Worm (Caenorhabditis elegans): ENCODE measurements around the gene D1054.8.
A peak's percentile ranks its signal among the peaks of the same experiment; 100 is the strongest.

D1054.8 gene

ce11 chrV:10784011-10784410 lies at the start of gene D1054.8:
Gene D1054.8 (plus strand): TSS chrV:10784311.
- TF ChIP-seq ceh-16 (tag; optimal IDR thresholded peaks at IDR 0.05): no peak
- peak; percentile 56 for TF ChIP-seq pha-4 (tag; optimal IDR thresholded peaks at IDR 0.05)

- TF ChIP-seq ztf-11 (tag; optimal IDR thresholded peaks at IDR 0.05): no peak
- TF ChIP-seq lin-15B (tag; optimal IDR thresholded peaks at IDR 0.05): peak; percentile 76
- peak; percentile 85 for TF ChIP-seq snpc-4 (tag; optimal IDR thresholded peaks at IDR 0.05)
- no peak for TF ChIP-seq jun-1 (tag; optimal IDR thresholded peaks at IDR 0.05)
- TF ChIP-seq pha-4 (tag; optimal IDR thresholded peaks at IDR 0.05): no peak
- no peak for TF ChIP-seq hmg-11 (tag; optimal IDR thresholded peaks at IDR 0.05)
- TF ChIP-seq ceh-9 (tag; optimal IDR thresholded peaks at IDR 0.05): no peak
- peak; percentile 58 for TF ChIP-seq nhr-43 (tag; optimal IDR thresholded peaks at IDR 0.05; ENCODE audit: poor library complexity, severe bottlenecking)
- no peak for TF ChIP-seq daf-12 (tag; optimal IDR thresholded peaks at IDR 0.05)
- no peak for TF ChIP-seq nhr-237 (tag; optimal IDR thresholded peaks at IDR 0.05)
- no peak for TF ChIP-seq ztf-4 (tag; optimal IDR thresholded peaks at IDR 0.05)
- peak; percentile 66 for TF ChIP-seq nfya-1 (tag; optimal IDR thresholded peaks at IDR 0.05; ENCODE audit: insufficient read depth)
- no peak for TF ChIP-seq aly-2 (tag; optimal IDR thresholded peaks at IDR 0.05)
- TF ChIP-seq nhr-28 (tag; optimal IDR thresholded peaks at IDR 0.05): no peak
- no peak for TF ChIP-seq elt-1 (tag; optimal IDR thresholded peaks at IDR 0.05)
- no peak for TF ChIP-seq elt-3 (tag; optimal IDR thresholded peaks at IDR 0.05)
- no peak for TF ChIP-seq mdl-1 (tag; optimal IDR thresholded peaks at IDR 0.05)
- TF ChIP-seq sea-2 (GFP tag; optimal IDR thresholded peaks at IDR 0.05): no peak
- no peak for TF ChIP-seq ceh-82 (tag; optimal IDR thresholded peaks at IDR 0.05)
- TF ChIP-seq nhr-76 (tag; optimal IDR thresholded peaks at IDR 0.05): no peak
- no peak for TF ChIP-seq unc-62 (GFP tag; optimal IDR thresholded peaks at IDR 0.05)
- TF ChIP-seq mml-1 (tag; optimal IDR thresholded peaks at IDR 0.05): no peak
- TF ChIP-seq fkh-10 (GFP tag; optimal IDR thresholded peaks at IDR 0.05): no peak
- no peak for TF ChIP-seq lin-39 (tag; optimal IDR thresholded peaks at IDR 0.05)
- peak; percentile 62 for TF ChIP-seq nhr-23 (tag; optimal IDR thresholded peaks at IDR 0.05)
- TF ChIP-seq ama-1 (optimal IDR thresholded peaks at IDR 0.05): no peak
- TF ChIP-seq nhr-11 (tag; optimal IDR thresholded peaks at IDR 0.05): no peak
- TF ChIP-seq skn-1 (tag; optimal IDR thresholded peaks at IDR 0.05): peak; percentile 12
- no peak for TF ChIP-seq fos-1 (tag; optimal IDR thresholded peaks at IDR 0.05)
- no peak for TF ChIP-seq nhr-12 (tag; optimal IDR thresholded peaks at IDR 0.05)
- no peak for TF ChIP-seq pqm-1 (tag; optimal IDR thresholded peaks at IDR 0.05)
- no peak for TF ChIP-seq fkh-2 (tag; optimal IDR thresholded peaks at IDR 0.05)
- no peak for TF ChIP-seq zag-1 (tag; optimal IDR thresholded peaks at IDR 0.05)
- TF ChIP-seq ceh-28 (tag; optimal IDR thresholded peaks at IDR 0.05): no peak
- TF ChIP-seq nhr-67 (tag; optimal IDR thresholded peaks at IDR 0.05): no peak
- TF ChIP-seq egl-27 (tag; optimal IDR thresholded peaks at IDR 0.05): no peak
- no peak for TF ChIP-seq ceh-16 (tag; optimal IDR thresholded peaks at IDR 0.05)
- TF ChIP-seq ZK546.5 (tag; optimal IDR thresholded peaks at IDR 0.05): no peak
- no peak for TF ChIP-seq nhr-77 (tag; optimal IDR thresholded peaks at IDR 0.05)
- TF ChIP-seq R02D3.7 (tag; optimal IDR thresholded peaks at IDR 0.05): no peak
- peak; percentile 24 for TF ChIP-seq nhr-25 (tag; optimal IDR thresholded peaks at IDR 0.05)
- no peak for TF ChIP-seq lsy-12 (tag; optimal IDR thresholded peaks at IDR 0.05)
- TF ChIP-seq elt-2 (tag; optimal IDR thresholded peaks at IDR 0.05): peak; percentile 36
- no peak for TF ChIP-seq eor-1 (tag; optimal IDR thresholded peaks at IDR 0.05)
- no peak for TF ChIP-seq unc-39 (tag; optimal IDR thresholded peaks at IDR 0.05)
- TF ChIP-seq tbx-2 (tag; optimal IDR thresholded peaks at IDR 0.05): no peak
- TF ChIP-seq egl-5 (tag; optimal IDR thresholded peaks at IDR 0.05): no peak
These were observed 47.4 kb upstream of the D1054.8 start, which contains the start of the genes mre-11 and wdr-5.3 for ce11 chrV:10736756-10737155. Gene mre-11 (minus strand): TSS chrV:10736868. Gene wdr-5.3 (plus strand): TSS chrV:10737116.

Data from whole organism, L3 larva.